Fruit fly (Drosophila melanogaster): ENCODE measurements around the gene CG5149.

The CG5149 gene

DNA sequence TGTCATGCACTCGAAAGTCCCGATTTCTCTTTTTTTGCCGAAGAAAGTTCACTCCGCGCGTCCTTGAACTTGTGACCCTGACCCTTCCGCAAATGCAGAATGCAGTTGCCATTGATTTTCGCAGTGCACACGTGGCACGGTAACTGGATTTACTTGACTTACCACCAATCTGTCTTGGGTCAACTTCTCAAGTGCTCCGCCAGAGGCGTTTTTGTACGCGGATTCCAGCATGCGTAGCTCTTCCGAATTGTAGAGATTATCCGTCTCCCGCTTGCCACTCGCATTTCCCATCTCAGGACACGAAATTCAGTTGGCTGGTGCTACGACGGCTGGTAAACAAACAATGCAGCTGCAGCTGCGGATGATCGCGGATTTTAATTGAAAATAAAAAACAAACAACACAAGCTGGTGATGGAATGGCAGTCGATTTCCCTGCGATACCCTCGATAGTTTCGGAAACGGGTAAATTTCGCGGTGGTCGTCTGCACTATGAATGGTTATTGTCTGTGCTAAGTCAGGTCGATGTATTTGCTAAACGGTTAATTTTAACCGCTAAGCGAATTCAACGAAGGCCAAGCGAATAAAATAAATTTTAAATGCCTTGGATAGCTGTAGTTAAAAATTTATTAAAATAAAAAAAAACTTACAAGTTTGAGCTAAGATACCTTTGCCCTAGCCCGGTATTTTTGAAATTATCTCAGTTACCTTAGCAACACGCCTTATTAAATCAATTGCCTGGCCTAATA is at the start of gene CG5149, which contains the start of gene gudu (continued):
- TF ChIP-seq CrebB (tag; optimal IDR thresholded peaks at IDR 0.05) (peak; percentile 49), Fer3 (tag; optimal IDR thresholded peaks at IDR 0.05) (no peak), Antp (GFP tag; optimal IDR thresholded peaks at IDR 0.05) (no peak), bbx (GFP tag; IDR thresholded peaks at IDR 0.05; ENCODE audit: partially characterized antibody) (peak; percentile 89), Sin3A (optimal IDR thresholded peaks at IDR 0.05) (peak; percentile 59), br (optimal IDR thresholded peaks at IDR 0.05) (no peak), peb (GFP tag; IDR thresholded peaks at IDR 0.05) (no peak), Atf6 (GFP tag; IDR thresholded peaks at IDR 0.05) (no peak), eyg (GFP tag; optimal IDR thresholded peaks at IDR 0.05) (peak; percentile 5), CG18476 (GFP tag; optimal IDR thresholded peaks at IDR 0.05) (no peak), odd (GFP tag; optimal IDR thresholded peaks at IDR 0.05) (no peak), CG2120 (GFP tag; optimal IDR thresholded peaks at IDR 0.05) (no peak), CG17385 (GFP tag; optimal IDR thresholded peaks at IDR 0.05) (no peak), Sry-β (GFP tag; optimal IDR thresholded peaks at IDR 0.05) (no peak), pum (GFP tag; optimal IDR thresholded peaks at IDR 0.05) (no peak), CG14441 (GFP tag; IDR thresholded peaks at IDR 0.05) (0 out of 2 replicates have a peak, but pooled peaks have one; percentile 23), croc (GFP tag; conservative IDR thresholded peaks at IDR 0.05) (no peak), ssp (GFP tag; IDR thresholded peaks at IDR 0.05) (no peak), ab (GFP tag; optimal IDR thresholded peaks at IDR 0.05) (no peak), CG10267 (tag; optimal IDR thresholded peaks at IDR 0.05) (peak; percentile 50), B-H1 (GFP tag; IDR thresholded peaks at IDR 0.05) (no peak), stwl (tag; optimal IDR thresholded peaks at IDR 0.05) (peak; percentile 72), onecut (GFP tag; IDR thresholded peaks at IDR 0.05) (no peak), gfzf (GFP tag; optimal IDR thresholded peaks at IDR 0.05) (peak; percentile 49), CG13894 (tag; optimal IDR thresholded peaks at IDR 0.05) (no peak), CG13123 (GFP tag; optimal IDR thresholded peaks at IDR 0.05) (no peak), gem (tag; optimal IDR thresholded peaks at IDR 0.05) (no peak), salm (tag; optimal IDR thresholded peaks at IDR 0.05) (no peak), Doc3 (GFP tag; IDR thresholded peaks at IDR 0.05; ENCODE audit: partially characterized antibody) (peak; percentile 83), disco-r (GFP tag; optimal IDR thresholded peaks at IDR 0.05) (no peak), gro (GFP tag; optimal IDR thresholded peaks at IDR 0.05) (no peak), Xbp1 (GFP tag; optimal IDR thresholded peaks at IDR 0.05) (no peak), CkIIα-i1 (GFP tag; IDR thresholded peaks at IDR 0.05) (no peak), CG4360 (GFP tag; IDR thresholded peaks at IDR 0.05) (no peak), unpg (GFP tag; optimal IDR thresholded peaks at IDR 0.05) (no peak), CG1602 (GFP tag; optimal IDR thresholded peaks at IDR 0.05) (no peak), CG33213 (GFP tag; optimal IDR thresholded peaks at IDR 0.05) (no peak), CG4404 (GFP tag; IDR thresholded peaks at IDR 0.05) (no peak), CG17186 (GFP tag; optimal IDR thresholded peaks at IDR 0.05) (no peak), CG7963 (GFP tag; IDR thresholded peaks at IDR 0.05; ENCODE audit: partially characterized antibody) (peak; percentile 59; the same call in 2 of the 3 replicates), kni (GFP tag; optimal IDR thresholded peaks at IDR 0.05) (no peak), CG15011 (GFP tag; optimal IDR thresholded peaks at IDR 0.05) (no peak), zen2 (GFP tag; IDR thresholded peaks at IDR 0.05; ENCODE audit: partially characterized antibody) (peak; percentile 77), H15 (GFP tag; IDR thresholded peaks at IDR 0.05) (no peak), aop (GFP tag; IDR thresholded peaks at IDR 0.05) (no peak), CG43689 (GFP tag; IDR thresholded peaks at IDR 0.05) (no peak), CG9609 (GFP tag; optimal IDR thresholded peaks at IDR 0.05) (no peak), Bdp1 (GFP tag; optimal IDR thresholded peaks at IDR 0.05) (no peak), schlank (tag; optimal IDR thresholded peaks at IDR 0.05) (no peak), Side (GFP tag; optimal IDR thresholded peaks at IDR 0.05) (no peak), Hand (GFP tag; optimal IDR thresholded peaks at IDR 0.05) (no peak)

All from whole organism, embryonic.